Fruit fly (Drosophila melanogaster): ENCODE measurements around the gene CG6983.

dm6 chr3L:8451966-8452620 lies 2.9 kb upstream of the CG6983 start:
- no peak for TF ChIP-seq CG34367 (tag; optimal IDR thresholded peaks at IDR 0.05)
- no peak for TF ChIP-seq Pif1A (GFP tag; optimal IDR thresholded peaks at IDR 0.05)
- TF ChIP-seq Ets98B (GFP tag; IDR thresholded peaks at IDR 0.05), result no peak
- no peak for TF ChIP-seq CG15710 (tag; optimal IDR thresholded peaks at IDR 0.05)
- no peak for TF ChIP-seq CG8301 (tag; optimal IDR thresholded peaks at IDR 0.05)
- no peak for TF ChIP-seq CG8159 (tag; optimal IDR thresholded peaks at IDR 0.05)
- no peak for TF ChIP-seq rn (GFP tag; IDR thresholded peaks at IDR 0.05)

All from whole organism, pupa.